Fruit fly (Drosophila melanogaster): Measurements from ENCODE around the gene CG3655.

DNA sequence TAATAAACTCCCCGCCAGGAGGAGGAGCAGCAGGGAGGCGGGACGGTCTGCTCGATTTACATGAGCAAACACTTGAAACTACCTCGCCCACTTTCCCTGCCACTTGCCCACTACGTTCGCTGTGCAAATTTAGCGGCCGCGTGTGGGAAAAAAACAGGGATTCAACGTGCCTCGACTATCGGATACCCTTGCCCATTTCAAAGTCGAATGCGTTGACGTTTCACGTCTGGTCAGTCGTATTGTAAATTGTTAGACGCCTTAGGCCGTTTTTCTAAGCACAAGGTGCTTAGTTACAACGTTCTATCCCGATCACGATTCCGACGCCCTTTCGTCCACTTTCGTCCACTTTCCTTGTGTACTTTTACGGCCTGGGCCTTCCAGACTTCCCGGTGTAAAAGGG, 87.0 kb downstream of the CG3655 start:
- TF ChIP-seq CG34367 (tag; optimal IDR thresholded peaks at IDR 0.05) (no peak), CG8159 (tag; optimal IDR thresholded peaks at IDR 0.05) (no peak), CG9948 (tag; optimal IDR thresholded peaks at IDR 0.05) (no peak), rn (GFP tag; IDR thresholded peaks at IDR 0.05) (no peak)
